Worm (Caenorhabditis elegans) whole organism, midembryonic: ENCODE measurements around the gene Y12A6A.1.

Source experiments
- T22C8.4 ChIP-seq: fragments of 200-800 bp; sonication (Bioruptor generic); IDR thresholded peaks from 2 replicates; pipeline ENCODE4 v1.3.6; 2022; ENCODE audit warnings: missing genetic modification characterization, missing compliant biosample characterization
- cog-1 ChIP-seq: sonication (generic microtip); optimal IDR thresholded peaks from 2 replicates; lab custom pipeline; 2016; ENCODE audit warnings: missing genetic modification characterization, missing compliant biosample characterization
- flt-1 ChIP-seq: fragments of 200-800 bp; sonication (Bioruptor generic); IDR thresholded peaks from 2 replicates; pipeline ENCODE4 v1.3.6; 2022; ENCODE audit warnings: missing genetic modification characterization, missing compliant biosample characterization
- klf-2 ChIP-seq: fragments of 200-800 bp; sonication (Bioruptor generic); conservative IDR thresholded peaks from 2 replicates; pipeline ENCODE4 v1.3.6; 2022; ENCODE audit warnings: missing genetic modification reagents, missing genetic modification characterization, missing compliant biosample characterization
- med-1 ChIP-seq: sonication (generic microtip); optimal IDR thresholded peaks from 2 replicates; lab custom pipeline; 2017; ENCODE audit warnings: missing genetic modification characterization, mild to moderate bottlenecking, missing compliant biosample characterization, antibody characterized with exemption, missing genetic modification reagents; ENCODE audit not compliant: insufficient read depth
- ref-1 ChIP-seq: fragments of 200-800 bp; sonication (Bioruptor generic); conservative IDR thresholded peaks from 2 replicates; pipeline ENCODE4 v1.3.6; 2022; ENCODE audit warnings: missing genetic modification reagents, missing genetic modification characterization, missing compliant biosample characterization
- tab-1 ChIP-seq: fragments of 200-800 bp; sonication (Bioruptor generic); IDR thresholded peaks from 2 replicates; pipeline ENCODE4 v1.3.6; 2022; ENCODE audit warnings: missing genetic modification characterization, missing compliant biosample characterization
- ztf-23 ChIP-seq: fragments of 200-800 bp; sonication (Bioruptor generic); IDR thresholded peaks from 2 replicates; pipeline ENCODE4 v1.3.6; 2022; ENCODE audit warnings: missing genetic modification reagents, missing genetic modification characterization, missing compliant biosample characterization
- ztf-29 ChIP-seq: fragments of 200-800 bp; sonication (Bioruptor generic); IDR thresholded peaks from 2 replicates; pipeline ENCODE4 v1.3.6; 2022; ENCODE audit warnings: missing genetic modification reagents, missing genetic modification characterization, missing compliant biosample characterization

Gene Y12A6A.1

ce11 chrX:13589735-13590134 is 31.8 kb downstream of the Y12A6A.1 start, which contains the start of gene col-9:
Gene col-9 (plus strand): TSS chrX:13590035.
- no peak for TF ChIP-seq ztf-29 (GFP tag; lab: Robert Waterston, UW)
- TF ChIP-seq med-1 (GFP tag; lab: Kevin White, UChicago), result no peak
- no peak for TF ChIP-seq klf-2
- no peak for TF ChIP-seq ztf-23
- TF ChIP-seq T22C8.4 (GFP tag; lab: Robert Waterston, UW), result no peak
- TF ChIP-seq tab-1 (GFP tag; lab: Robert Waterston, UW), result no peak
- no peak for TF ChIP-seq cog-1 (tag; lab: Kevin White, UChicago)
- no peak for TF ChIP-seq ref-1 (GFP tag; lab: Robert Waterston, UW)

- TF ChIP-seq tab-1 (GFP tag; lab: Robert Waterston, UW) (0 out of 2 replicates have a peak, but pooled peaks have one; percentile 39), med-1 (GFP tag; lab: Kevin White, UChicago) (no peak), cog-1 (tag; lab: Kevin White, UChicago) (no peak), flt-1 (peak; percentile 42; the same call in 1 of the 2 replicates), ref-1 (GFP tag; lab: Robert Waterston, UW) (no peak), T22C8.4 (GFP tag; lab: Robert Waterston, UW) (no peak), ztf-29 (GFP tag; lab: Robert Waterston, UW) (no peak), klf-2 (no peak), ztf-23 (no peak)
Measured at ce11 chrX:13584725-13585371, 36.7 kb downstream of the Y12A6A.1 start, which contains the start of gene unc-84. Gene unc-84 (plus strand): TSS chrX:13584775.

DNA sequence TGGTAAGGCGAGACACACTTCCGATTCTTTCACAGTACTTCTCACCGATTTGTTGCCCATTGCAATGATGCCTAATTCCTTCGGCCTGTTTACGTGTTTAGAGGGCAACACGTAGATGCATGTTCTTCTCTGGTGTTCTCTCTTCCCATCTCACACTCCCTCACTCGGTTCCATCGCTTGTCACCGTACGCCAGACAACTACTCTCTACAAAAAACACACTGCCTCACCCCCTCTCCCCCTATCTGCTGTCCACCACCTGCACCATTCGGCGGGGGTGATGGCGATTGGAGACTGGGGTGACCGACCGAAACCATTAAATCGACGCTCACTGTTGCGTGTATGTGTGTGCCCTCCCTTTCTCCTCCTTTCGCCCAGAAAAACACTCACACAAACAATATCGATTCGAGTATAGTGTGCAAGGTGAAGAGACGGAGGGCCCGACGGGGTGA is 37.6 kb downstream of the Y12A6A.1 start:
- TF ChIP-seq ref-1 (GFP tag; lab: Robert Waterston, UW) (no peak), flt-1 (peak; percentile 62; the same call in 1 of the 2 replicates), klf-2 (no peak), ztf-29 (GFP tag; lab: Robert Waterston, UW) (no peak), med-1 (GFP tag; lab: Kevin White, UChicago) (no peak), ztf-23 (no peak), T22C8.4 (GFP tag; lab: Robert Waterston, UW) (peak; percentile 39; the same call in 1 of the 2 replicates), cog-1 (tag; lab: Kevin White, UChicago) (peak; percentile 75), tab-1 (GFP tag; lab: Robert Waterston, UW) (peak; percentile 75)

- TF ChIP-seq T22C8.4 (GFP tag; lab: Robert Waterston, UW) (no peak), tab-1 (GFP tag; lab: Robert Waterston, UW) (no peak), cog-1 (tag; lab: Kevin White, UChicago) (no peak), med-1 (GFP tag; lab: Kevin White, UChicago) (no peak), flt-1 (no peak), ztf-23 (no peak), klf-2 (no peak), ztf-29 (GFP tag; lab: Robert Waterston, UW) (no peak), ref-1 (GFP tag; lab: Robert Waterston, UW) (no peak)
Measured at ce11 chrX:13581820-13582219, 39.7 kb downstream of the Y12A6A.1 start, which contains the start of gene F54B11.10. Gene F54B11.10 (plus strand): TSS chrX:13582120.

DNA sequence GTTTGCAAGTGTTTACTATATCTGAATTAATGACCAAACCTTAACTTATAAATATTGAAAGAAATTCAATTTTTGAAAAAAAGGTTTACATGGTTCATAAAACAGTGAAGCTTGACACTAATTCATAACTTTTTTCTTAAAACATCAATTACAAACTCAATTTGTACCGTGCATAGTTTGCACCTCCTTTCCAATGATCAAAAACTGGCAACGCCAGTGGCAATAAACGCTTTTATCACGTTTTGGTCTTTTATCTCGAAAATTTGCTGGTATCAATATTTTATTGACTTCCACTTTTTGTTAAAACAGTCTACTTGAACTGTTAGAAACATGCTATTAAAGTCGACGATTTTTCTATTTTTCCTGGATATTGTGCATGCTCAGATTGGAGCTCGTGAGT is 43.0 kb downstream of the Y12A6A.1 start, which contains the start of gene F54B11.11:
TSS of gene F54B11.11 (plus strand) at position 301 of the 400 bp plus-strand sequence.
- TF ChIP-seq ztf-23, result no peak
- no peak for TF ChIP-seq ztf-29 (GFP tag; lab: Robert Waterston, UW)
- TF ChIP-seq med-1 (GFP tag; lab: Kevin White, UChicago), result no peak
- TF ChIP-seq tab-1 (GFP tag; lab: Robert Waterston, UW), result no peak
- TF ChIP-seq cog-1 (tag; lab: Kevin White, UChicago), result no peak

DNA sequence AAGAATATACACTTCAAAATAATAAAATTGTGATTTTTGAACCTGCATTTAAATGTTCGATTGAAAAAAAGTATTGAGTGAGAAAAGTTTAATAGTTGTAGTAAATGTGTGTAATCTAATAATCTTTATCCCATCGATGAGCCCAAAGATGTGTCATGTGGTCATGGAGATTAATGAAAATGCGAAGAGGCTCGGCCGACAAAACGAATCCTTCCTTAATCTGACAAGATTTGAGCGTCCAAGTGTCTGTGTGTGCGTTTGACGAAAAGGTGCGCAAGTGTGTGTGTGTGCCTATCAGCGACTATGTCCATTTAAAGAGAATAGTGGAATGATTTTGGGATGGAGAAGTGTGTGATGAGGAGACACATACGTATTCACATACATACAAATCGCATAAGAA is 47.5 kb downstream of the Y12A6A.1 start:
- TF ChIP-seq med-1 (GFP tag; lab: Kevin White, UChicago) (no peak), ztf-23 (no peak), ref-1 (GFP tag; lab: Robert Waterston, UW) (no peak), cog-1 (tag; lab: Kevin White, UChicago) (no peak), T22C8.4 (GFP tag; lab: Robert Waterston, UW) (no peak), ztf-29 (GFP tag; lab: Robert Waterston, UW) (no peak), tab-1 (GFP tag; lab: Robert Waterston, UW) (no peak), flt-1 (no peak), klf-2 (no peak)
